Fruit fly (Drosophila melanogaster) whole organism, prepupa: Measurements from ENCODE around the gene tj.

Source experiments
- Blimp-1 ChIP-seq: fragments of 200-800 bp; sonication (Bioruptor generic); optimal IDR thresholded peaks from 3 replicates; lab custom pipeline; 2017; ENCODE audit warnings: missing biosample characterization, missing genetic modification characterization, mild to moderate bottlenecking, moderate library complexity, missing genetic modification reagents
- CG10669 ChIP-seq: fragments of 200-800 bp; sonication (Bioruptor generic); optimal IDR thresholded peaks from 3 replicates; lab custom pipeline; 2018; ENCODE audit warnings: missing biosample characterization, mild to moderate bottlenecking, missing genetic modification characterization, moderate library complexity
- CG11294 ChIP-seq: fragments of 200-800 bp; sonication (Bioruptor generic); IDR thresholded peaks from 2 replicates; pipeline ENCODE4 v1.3.6; 2022; ENCODE audit warnings: missing biosample characterization, missing genetic modification characterization
- CG11762 ChIP-seq: fragments of 200-800 bp; sonication (Bioruptor generic); optimal IDR thresholded peaks from 3 replicates; lab custom pipeline; 2016; ENCODE audit warnings: missing biosample characterization, missing genetic modification characterization; ENCODE audit not compliant: insufficient read depth
- CG11902 ChIP-seq: fragments of 200-800 bp; sonication (Bioruptor generic); optimal IDR thresholded peaks from 3 replicates; lab custom pipeline; 2016; ENCODE audit warnings: missing biosample characterization, missing genetic modification characterization
- CG15336 ChIP-seq: fragments of 200-800 bp; sonication (Bioruptor generic); IDR thresholded peaks from 2 replicates; pipeline ENCODE4 v1.3.6; 2022; ENCODE audit warnings: missing biosample characterization, missing genetic modification characterization
- CG1621 ChIP-seq: fragments of 200-800 bp; sonication (Bioruptor generic); optimal IDR thresholded peaks from 3 replicates; lab custom pipeline; 2018; ENCODE audit warnings: missing biosample characterization, mild to moderate bottlenecking, missing genetic modification characterization
- CG31627 ChIP-seq: fragments of 200-800 bp; sonication (Bioruptor generic); optimal IDR thresholded peaks from 3 replicates; lab custom pipeline; 2016; ENCODE audit warnings: missing biosample characterization, missing genetic modification characterization
- CG32006 ChIP-seq: fragments of 200-800 bp; sonication (Bioruptor generic); optimal IDR thresholded peaks from 3 replicates; lab custom pipeline; 2017; ENCODE audit warnings: missing biosample characterization, mild to moderate bottlenecking, missing genetic modification characterization
- CG34406 ChIP-seq: fragments of 200-800 bp; sonication (Bioruptor generic); optimal IDR thresholded peaks from 3 replicates; lab custom pipeline; 2016; ENCODE audit warnings: missing biosample characterization, missing genetic modification characterization
- CG3919 ChIP-seq: fragments of 200-800 bp; sonication (Bioruptor generic); optimal IDR thresholded peaks from 3 replicates; lab custom pipeline; 2016; ENCODE audit warnings: missing biosample characterization, missing genetic modification characterization
- CG4318 ChIP-seq: fragments of 200-800 bp; sonication (Bioruptor generic); optimal IDR thresholded peaks from 3 replicates; lab custom pipeline; 2017; ENCODE audit warnings: missing biosample characterization, mild to moderate bottlenecking, missing genetic modification characterization
- CG6163 ChIP-seq: fragments of 200-800 bp; sonication (Bioruptor generic); IDR thresholded peaks from 3 replicates; pipeline ENCODE4 v1.3.6; 2022; ENCODE audit warnings: missing biosample characterization, missing genetic modification characterization
- CG6276 ChIP-seq: fragments of 200-800 bp; sonication (Bioruptor generic); optimal IDR thresholded peaks from 2 replicates; lab custom pipeline; 2017; ENCODE audit warnings: missing biosample characterization, mild to moderate bottlenecking, missing genetic modification characterization
- CG6808 ChIP-seq: fragments of 200-800 bp; sonication (Bioruptor generic); optimal IDR thresholded peaks from 3 replicates; lab custom pipeline; 2017; ENCODE audit warnings: missing biosample characterization, missing genetic modification characterization, mild to moderate bottlenecking, moderate library complexity, missing genetic modification reagents
- CG7368 ChIP-seq: fragments of 200-800 bp; sonication (Bioruptor generic); optimal IDR thresholded peaks from 3 replicates; lab custom pipeline; 2016; ENCODE audit warnings: missing biosample characterization, missing genetic modification characterization
- CG8632 ChIP-seq: fragments of 200-800 bp; sonication (Bioruptor generic); optimal IDR thresholded peaks from 3 replicates; lab custom pipeline; 2016; ENCODE audit warnings: missing biosample characterization, missing genetic modification characterization
- CG9139 ChIP-seq: fragments of 200-800 bp; sonication (Bioruptor generic); optimal IDR thresholded peaks from 3 replicates; lab custom pipeline; 2017; ENCODE audit warnings: missing biosample characterization, mild to moderate bottlenecking, missing genetic modification characterization
- Eip75B ChIP-seq: fragments of 200-800 bp; sonication (Bioruptor generic); optimal IDR thresholded peaks from 3 replicates; lab custom pipeline; 2016; ENCODE audit warnings: missing biosample characterization, missing genetic modification characterization
- Eip93F ChIP-seq: fragments of 200-800 bp; sonication (Bioruptor generic); optimal IDR thresholded peaks from 2 replicates; lab custom pipeline; 2016; ENCODE audit warnings: missing biosample characterization, mild to moderate bottlenecking, missing genetic modification characterization
- Ets21C ChIP-seq: fragments of 200-800 bp; sonication (Bioruptor generic); optimal IDR thresholded peaks from 3 replicates; lab custom pipeline; 2016; ENCODE audit warnings: missing biosample characterization, missing genetic modification characterization
- Ets96B ChIP-seq: fragments of 200-800 bp; optimal IDR thresholded peaks from 2 replicates; lab custom pipeline; 2019; ENCODE audit warnings: missing biosample characterization, mild to moderate bottlenecking, missing genetic modification characterization, moderate library complexity
- Gug ChIP-seq: fragments of 200-800 bp; sonication (Bioruptor generic); IDR thresholded peaks from 2 replicates; pipeline ENCODE4 v1.3.6; 2022; ENCODE audit warnings: missing biosample characterization, missing genetic modification characterization
- Hr38 ChIP-seq: sonication (Bioruptor generic); optimal IDR thresholded peaks from 2 replicates; lab custom pipeline; 2016; ENCODE audit warnings: missing biosample characterization, missing genetic modification characterization
- Hr39 ChIP-seq: fragments of 200-800 bp; sonication (Bioruptor generic); optimal IDR thresholded peaks from 2 replicates; lab custom pipeline; 2016; ENCODE audit warnings: missing biosample characterization, missing genetic modification characterization
- Lpt ChIP-seq: fragments of 200-800 bp; sonication (Bioruptor generic); optimal IDR thresholded peaks from 3 replicates; lab custom pipeline; 2016; ENCODE audit warnings: missing biosample characterization, missing genetic modification characterization
- Met ChIP-seq: fragments of 200-800 bp; sonication (Bioruptor generic); optimal IDR thresholded peaks from 3 replicates; lab custom pipeline; 2016; ENCODE audit warnings: missing biosample characterization, missing genetic modification characterization
- OdsH ChIP-seq: fragments of 200-800 bp; sonication (Bioruptor generic); optimal IDR thresholded peaks from 3 replicates; lab custom pipeline; 2016; ENCODE audit warnings: missing biosample characterization, missing genetic modification characterization
- Smox ChIP-seq: fragments of 200-800 bp; sonication (Bioruptor generic); optimal IDR thresholded peaks from 3 replicates; lab custom pipeline; 2016; ENCODE audit warnings: missing biosample characterization, missing genetic modification characterization
- Sox102F ChIP-seq: fragments of 200-800 bp; sonication (Bioruptor generic); optimal IDR thresholded peaks from 2 replicates; lab custom pipeline; 2016; ENCODE audit warnings: missing biosample characterization, mild to moderate bottlenecking, missing genetic modification characterization
- Sox14 ChIP-seq: fragments of 200-800 bp; sonication (Bioruptor generic); optimal IDR thresholded peaks from 3 replicates; lab custom pipeline; 2016; ENCODE audit warnings: missing biosample characterization, missing genetic modification characterization
- Sox15 ChIP-seq: fragments of 200-800 bp; sonication (Bioruptor generic); optimal IDR thresholded peaks from 3 replicates; lab custom pipeline; 2016; ENCODE audit warnings: missing biosample characterization, missing genetic modification characterization
- acj6 ChIP-seq: fragments of 200-800 bp; sonication (Bioruptor generic); optimal IDR thresholded peaks from 3 replicates; lab custom pipeline; 2016; ENCODE audit warnings: missing biosample characterization, missing genetic modification characterization
- dac ChIP-seq: fragments of 200-800 bp; sonication (Bioruptor generic); optimal IDR thresholded peaks from 2 replicates; lab custom pipeline; 2017; ENCODE audit warnings: missing biosample characterization, mild to moderate bottlenecking, missing genetic modification characterization
- dsx ChIP-seq: fragments of 200-800 bp; optimal IDR thresholded peaks from 3 replicates; lab custom pipeline; 2019; ENCODE audit warnings: missing biosample characterization, mild to moderate bottlenecking, missing genetic modification characterization, moderate library complexity; ENCODE audit not compliant: poor library complexity, severe bottlenecking
- eg ChIP-seq: fragments of 200-800 bp; sonication (Bioruptor generic); IDR thresholded peaks from 3 replicates; pipeline ENCODE4 v1.3.6; 2022; ENCODE audit warnings: missing biosample characterization, missing genetic modification characterization
- esn ChIP-seq: fragments of 200-800 bp; sonication (Bioruptor generic); optimal IDR thresholded peaks from 2 replicates; lab custom pipeline; 2016; ENCODE audit warnings: missing biosample characterization, mild to moderate bottlenecking, missing genetic modification characterization, moderate library complexity
- fd59A ChIP-seq: fragments of 200-800 bp; sonication (Bioruptor generic); optimal IDR thresholded peaks from 2 replicates; lab custom pipeline; 2017; ENCODE audit warnings: missing biosample characterization, mild to moderate bottlenecking, missing genetic modification characterization, missing genetic modification reagents
- fd85E ChIP-seq: fragments of 200-800 bp; sonication (Bioruptor generic); optimal IDR thresholded peaks from 3 replicates; lab custom pipeline; 2016; ENCODE audit warnings: missing biosample characterization, missing genetic modification characterization
- fkh ChIP-seq: fragments of 200-800 bp; sonication (Bioruptor generic); optimal IDR thresholded peaks from 3 replicates; lab custom pipeline; 2017; ENCODE audit warnings: missing biosample characterization, mild to moderate bottlenecking, missing genetic modification characterization, moderate library complexity
- lz ChIP-seq: fragments of 200-800 bp; sonication (Bioruptor generic); optimal IDR thresholded peaks from 3 replicates; lab custom pipeline; 2016; ENCODE audit warnings: missing biosample characterization, missing genetic modification characterization
- pdm3 ChIP-seq: fragments of 200-800 bp; sonication (Bioruptor generic); optimal IDR thresholded peaks from 3 replicates; lab custom pipeline; 2016; ENCODE audit warnings: missing biosample characterization, missing genetic modification characterization
- salr ChIP-seq, 2 experiments: fragments of 200-800 bp; sonication (Bioruptor generic); optimal IDR thresholded peaks; 3 replicates each; lab custom pipeline; 2016 to 2018; ENCODE audit warnings: missing biosample characterization in 2 of 2, missing genetic modification characterization in 2 of 2, mild to moderate bottlenecking in 1 of 2
- spab ChIP-seq: fragments of 200-800 bp; sonication (Bioruptor generic); optimal IDR thresholded peaks from 2 replicates; lab custom pipeline; 2017; ENCODE audit warnings: missing biosample characterization, mild to moderate bottlenecking, missing genetic modification characterization, missing genetic modification reagents
- ss ChIP-seq, 2 experiments: fragments of 200-800 bp; sonication (Bioruptor generic); optimal IDR thresholded peaks; 2 replicates in 1 of 2; 3 replicates in 1 of 2; lab custom pipeline; 2017 to 2018; ENCODE audit warnings: mild to moderate bottlenecking in 2 of 2, missing biosample characterization in 2 of 2, missing genetic modification characterization in 2 of 2, moderate library complexity in 1 of 2
- topi ChIP-seq: fragments of 200-800 bp; sonication (Bioruptor generic); optimal IDR thresholded peaks from 3 replicates; lab custom pipeline; 2016; ENCODE audit warnings: missing biosample characterization, missing genetic modification characterization
- vri ChIP-seq: fragments of 200-800 bp; sonication (Bioruptor generic); optimal IDR thresholded peaks from 3 replicates; lab custom pipeline; 2016; ENCODE audit warnings: missing biosample characterization, mild to moderate bottlenecking, missing genetic modification characterization

Gene tj

DNA sequence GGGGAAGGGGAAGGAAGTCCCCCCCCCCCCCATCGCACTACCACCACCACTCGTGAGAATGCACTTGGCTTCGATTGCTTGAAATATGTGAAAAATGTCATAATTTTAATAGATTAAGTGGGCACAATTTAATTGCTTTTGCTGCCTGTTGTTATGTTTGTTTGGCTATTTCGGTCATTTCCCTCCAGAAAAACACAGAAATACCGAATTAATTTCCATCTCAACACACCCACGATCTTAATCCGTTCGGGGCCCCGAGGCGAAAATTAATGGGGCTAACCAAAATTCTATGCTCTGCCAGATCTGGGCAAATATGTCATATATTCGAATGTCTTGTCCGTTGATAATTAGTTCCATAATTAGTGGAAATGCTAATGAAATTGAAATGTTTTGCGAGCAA lies 41.4 kb upstream of the tj start:
- TF ChIP-seq CG34406 (GFP tag; lab: Kevin White, UChicago) (no peak), ss (GFP tag; optimal IDR thresholded peaks at IDR 0.05; lab: Kevin White, UChicago) (no peak), CG1621 (no peak), dac (GFP tag; lab: Kevin White, UChicago) (no peak), fd85E (no peak), acj6 (GFP tag; lab: Kevin White, UChicago) (no peak), esn (GFP tag; lab: Kevin White, UChicago) (no peak), Ets21C (GFP tag; lab: Kevin White, UChicago) (no peak), Smox (no peak), CG11902 (no peak), Sox102F (GFP tag; lab: Kevin White, UChicago) (no peak)

DNA sequence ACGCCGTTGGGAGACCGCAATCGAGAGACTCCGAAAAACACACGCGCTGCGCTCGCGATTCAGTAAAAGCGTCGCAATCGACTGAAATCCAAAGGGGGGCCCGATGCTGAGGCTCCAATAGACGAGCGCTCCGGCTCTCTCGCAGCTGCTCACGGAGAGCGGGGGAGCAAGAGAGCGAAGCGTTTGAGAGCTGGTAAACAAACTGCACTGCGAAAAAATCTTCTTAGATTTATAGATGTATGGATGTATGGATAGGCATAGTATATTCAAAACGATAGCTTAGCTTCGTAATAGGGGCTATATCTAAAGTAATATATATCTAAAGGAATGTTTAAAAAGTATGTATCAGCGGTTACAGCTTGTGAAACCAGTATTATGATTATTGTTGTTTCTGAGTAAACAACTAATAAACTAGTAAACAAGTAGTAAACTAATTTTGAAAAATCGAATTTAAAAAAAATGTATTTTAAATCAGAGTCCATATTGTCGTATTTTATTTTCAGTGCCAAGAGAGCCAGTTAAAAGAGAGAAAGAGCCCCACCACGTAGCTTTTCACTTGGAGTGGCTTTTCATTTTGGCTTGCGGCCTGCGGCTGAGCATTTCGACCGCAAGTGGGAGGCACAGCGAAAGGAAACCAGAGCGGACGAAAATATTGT lies 40.5 kb upstream of the tj start, which contains the start of the genes Alp12 and CG13085:
TSS of gene Alp12 (plus strand) at position 584 of the 656 bp plus-strand sequence.
TSS of gene CG13085 (plus strand) at position 584 of the 656 bp plus-strand sequence.
- peak; percentile 94 for TF ChIP-seq CG6808 (GFP tag; lab: Kevin White, UChicago)
- peak; percentile 77 for TF ChIP-seq CG9139
- peak; percentile 86 for TF ChIP-seq Blimp-1 (GFP tag; lab: Kevin White, UChicago)
- peak; percentile 95 for TF ChIP-seq CG6163 (GFP tag; lab: Robert Waterston, UW)
- peak; percentile 93 for TF ChIP-seq CG7368 (GFP tag; lab: Kevin White, UChicago)
- TF ChIP-seq Smox, result peak; percentile 94
- peak; percentile 93 for TF ChIP-seq spab (GFP tag; lab: Kevin White, UChicago)
- TF ChIP-seq acj6 (GFP tag; lab: Kevin White, UChicago), result peak; percentile 96
- TF ChIP-seq Sox102F (GFP tag; lab: Kevin White, UChicago), result peak; percentile 92
- TF ChIP-seq CG1621, result peak; percentile 89
- TF ChIP-seq dsx (GFP tag; lab: Kevin White, UChicago), result peak; percentile 91
- peak; percentile 73 for TF ChIP-seq fd85E
- TF ChIP-seq Lpt (GFP tag; lab: Kevin White, UChicago), result peak; percentile 99
- peak; percentile 95 for TF ChIP-seq eg (GFP tag; lab: Robert Waterston, UW)
- peak; percentile 8 for TF ChIP-seq Hr38 (GFP tag; lab: Kevin White, UChicago)
- peak; percentile 91 for TF ChIP-seq Hr39 (GFP tag; lab: Kevin White, UChicago)
- TF ChIP-seq lz (GFP tag; lab: Kevin White, UChicago), result peak; percentile 96
- peak; percentile 99 for TF ChIP-seq CG15336 (GFP tag; lab: Robert Waterston, UW)
- TF ChIP-seq CG4318, result peak; percentile 97
- peak; percentile 96 for TF ChIP-seq Eip75B
- peak; percentile 93 for TF ChIP-seq CG31627 (GFP tag; lab: Kevin White, UChicago)
- peak; percentile 99 for TF ChIP-seq CG32006
- TF ChIP-seq dac (GFP tag; lab: Kevin White, UChicago), result peak; percentile 94
- peak; percentile 83 for TF ChIP-seq Eip93F (GFP tag; lab: Kevin White, UChicago)
- TF ChIP-seq CG11294 (GFP tag; lab: Robert Waterston, UW), result peak; percentile 97
- peak; percentile 95 for TF ChIP-seq fkh (GFP tag; lab: Kevin White, UChicago)
- peak; percentile 76 to 99 for TF ChIP-seq salr (GFP tag; optimal IDR thresholded peaks at IDR 0.05; lab: Kevin White, UChicago)
- peak; percentile 96 for TF ChIP-seq Sox14
- TF ChIP-seq Met, result peak; percentile 94
- TF ChIP-seq OdsH (GFP tag; lab: Kevin White, UChicago), result peak; percentile 97
- TF ChIP-seq CG8632 (GFP tag; lab: Kevin White, UChicago), result peak; percentile 94
- peak; percentile 96 for TF ChIP-seq CG3919 (GFP tag; lab: Kevin White, UChicago)
- peak; percentile 92 for TF ChIP-seq CG11762 (GFP tag; lab: Kevin White, UChicago)
- peak; percentile 89 for TF ChIP-seq vri (GFP tag; lab: Kevin White, UChicago)
- TF ChIP-seq Sox15 (GFP tag; lab: Kevin White, UChicago), result peak; percentile 91
- TF ChIP-seq CG34406 (GFP tag; lab: Kevin White, UChicago), result peak; percentile 95
- TF ChIP-seq topi (GFP tag; lab: Kevin White, UChicago), result peak; percentile 95
- TF ChIP-seq fd59A (GFP tag; lab: Kevin White, UChicago), result peak; percentile 92
- peak; percentile 96 for TF ChIP-seq pdm3 (GFP tag; lab: Kevin White, UChicago)
- peak; percentile 92 for TF ChIP-seq CG10669 (GFP tag; lab: Kevin White, UChicago)
- TF ChIP-seq CG6276, result peak; percentile 99
- TF ChIP-seq Ets96B, result peak; percentile 88
- peak; percentile 97 for TF ChIP-seq Gug
- peak; percentile 84 for TF ChIP-seq CG11902
